Fruit fly (Drosophila melanogaster): Measurements from ENCODE around the gene CG14115.

CG14115 gene

dm6 chr3L:13032085-13032914, 28.9 kb downstream of the CG14115 start (continued):
- TF ChIP-seq Stat92E (GFP tag; optimal IDR thresholded peaks at IDR 0.05) = no peak
- TF ChIP-seq CG9817 (tag; optimal IDR thresholded peaks at IDR 0.05) = no peak
- TF ChIP-seq CG7357 (GFP tag; IDR thresholded peaks at IDR 0.05) = no peak
- 0 out of 2 replicates have a peak, but pooled peaks have one; percentile 29 for TF ChIP-seq sens-2 (GFP tag; IDR thresholded peaks at IDR 0.05)
- TF ChIP-seq grau (tag; optimal IDR thresholded peaks at IDR 0.05) = peak; percentile 40
- TF ChIP-seq Abd-B (GFP tag; optimal IDR thresholded peaks at IDR 0.05) = peak; percentile 21
- TF ChIP-seq CG11398 (GFP tag; optimal IDR thresholded peaks at IDR 0.05) = peak; percentile 2
- no peak for TF ChIP-seq HLH3B (GFP tag; IDR thresholded peaks at IDR 0.05)
- TF ChIP-seq CG10209 (GFP tag; optimal IDR thresholded peaks at IDR 0.05) = peak; percentile 11
- no peak for TF ChIP-seq kah (GFP tag; optimal IDR thresholded peaks at IDR 0.05)
- no peak for TF ChIP-seq C15 (GFP tag; IDR thresholded peaks at IDR 0.05)
- no peak for TF ChIP-seq H15 (GFP tag; IDR thresholded peaks at IDR 0.05)
- peak; percentile 73; the same call in 1 of the 3 replicates for TF ChIP-seq CG2199 (GFP tag; IDR thresholded peaks at IDR 0.05)
- TF ChIP-seq nom (GFP tag; optimal IDR thresholded peaks at IDR 0.05) = no peak
- 0 out of 2 replicates have a peak, but pooled peaks have one; percentile 44 for TF ChIP-seq CG17328 (GFP tag; IDR thresholded peaks at IDR 0.05)
- TF ChIP-seq Fer1 (GFP tag; optimal IDR thresholded peaks at IDR 0.05) = no peak
- peak; percentile 68 for TF ChIP-seq gsb-n (tag; optimal IDR thresholded peaks at IDR 0.05)
- TF ChIP-seq CG11560 (tag; IDR thresholded peaks at IDR 0.05) = no peak
- peak; percentile 80 for TF ChIP-seq abd-A (tag; optimal IDR thresholded peaks at IDR 0.05)
- TF ChIP-seq schlank (tag; optimal IDR thresholded peaks at IDR 0.05) = no peak
- no peak for TF ChIP-seq pita (GFP tag; optimal IDR thresholded peaks at IDR 0.05)
- no peak for TF ChIP-seq lilli (GFP tag; optimal IDR thresholded peaks at IDR 0.05)
- TF ChIP-seq sima (GFP tag; optimal IDR thresholded peaks at IDR 0.05) = no peak
- no peak for TF ChIP-seq disco-r (GFP tag; optimal IDR thresholded peaks at IDR 0.05)
- TF ChIP-seq Med (GFP tag) = peak; percentile 57
- TF ChIP-seq CG10565 (GFP tag; optimal IDR thresholded peaks at IDR 0.05) = no peak
- peak; percentile 64 for TF ChIP-seq BEAF-32 (GFP tag; optimal IDR thresholded peaks at IDR 0.05)
- TF ChIP-seq HmgD (GFP tag; optimal IDR thresholded peaks at IDR 0.05) = no peak
- no peak for TF ChIP-seq luna (GFP tag; optimal IDR thresholded peaks at IDR 0.05)
- no peak for TF ChIP-seq Tbp (GFP tag; optimal IDR thresholded peaks at IDR 0.05)
- TF ChIP-seq CG6791 (GFP tag; IDR thresholded peaks at IDR 0.05; ENCODE audit: partially characterized antibody) = peak; percentile 50; the same call in 1 of the 3 replicates
- no peak for TF ChIP-seq gro (GFP tag; optimal IDR thresholded peaks at IDR 0.05)
- TF ChIP-seq CG34376 (GFP tag; optimal IDR thresholded peaks at IDR 0.05) = no peak
- TF ChIP-seq da (GFP tag; optimal IDR thresholded peaks at IDR 0.05) = no peak
- TF ChIP-seq CG13424 (tag; optimal IDR thresholded peaks at IDR 0.05) = peak; percentile 10
- no peak for TF ChIP-seq zfh2 (GFP tag; optimal IDR thresholded peaks at IDR 0.05)
- peak; percentile 67 for TF ChIP-seq fd64A (GFP tag; optimal IDR thresholded peaks at IDR 0.05)
- TF ChIP-seq CG13775 (GFP tag; optimal IDR thresholded peaks at IDR 0.05) = peak; percentile 27
- no peak for TF ChIP-seq Opbp (GFP tag; IDR thresholded peaks at IDR 0.05; ENCODE audit: partially characterized antibody)
- TF ChIP-seq CG18262 (tag; optimal IDR thresholded peaks at IDR 0.05) = peak; percentile 71
- TF ChIP-seq aop (GFP tag; IDR thresholded peaks at IDR 0.05) = no peak
- TF ChIP-seq dmrt99B (tag; optimal IDR thresholded peaks at IDR 0.05) = no peak
- TF ChIP-seq CG13287 (GFP tag; IDR thresholded peaks at IDR 0.05; ENCODE audit: partially characterized antibody) = peak; percentile 41; the same call in 1 of the 2 replicates
- TF ChIP-seq ase (GFP tag; IDR thresholded peaks at IDR 0.05) = no peak
- TF ChIP-seq CG4424 (GFP tag; optimal IDR thresholded peaks at IDR 0.05) = peak; percentile 22
- TF ChIP-seq Optix (GFP tag; IDR thresholded peaks at IDR 0.05) = no peak
- TF ChIP-seq CG43689 (GFP tag; IDR thresholded peaks at IDR 0.05) = 0 out of 2 replicates have a peak, but pooled peaks have one; percentile 3
- no peak for TF ChIP-seq Lim3 (GFP tag; IDR thresholded peaks at IDR 0.05)
- TF ChIP-seq row (GFP tag; IDR thresholded peaks at IDR 0.05) = peak; percentile 54
